Worm (Caenorhabditis elegans) whole organism, midembryonic: ENCODE measurements around the gene srx-43.
"Not testable (repeated sequence)": the region's sequence is repeated elsewhere in the genome, so short reads cannot be mapped to it uniquely, and the experiment has no call there.

Experiments used
- T22C8.4 ChIP-seq: fragments of 200-800 bp; sonication (Bioruptor generic); IDR thresholded peaks from 2 replicates; pipeline ENCODE4 v1.3.6; 2022; ENCODE audit warnings: missing genetic modification characterization, missing compliant biosample characterization
- cog-1 ChIP-seq: sonication (generic microtip); optimal IDR thresholded peaks from 2 replicates; lab custom pipeline; 2016; ENCODE audit warnings: missing genetic modification characterization, missing compliant biosample characterization
- flt-1 ChIP-seq: fragments of 200-800 bp; sonication (Bioruptor generic); IDR thresholded peaks from 2 replicates; pipeline ENCODE4 v1.3.6; 2022; ENCODE audit warnings: missing genetic modification characterization, missing compliant biosample characterization
- klf-2 ChIP-seq: fragments of 200-800 bp; sonication (Bioruptor generic); conservative IDR thresholded peaks from 2 replicates; pipeline ENCODE4 v1.3.6; 2022; ENCODE audit warnings: missing genetic modification reagents, missing genetic modification characterization, missing compliant biosample characterization
- med-1 ChIP-seq: sonication (generic microtip); optimal IDR thresholded peaks from 2 replicates; lab custom pipeline; 2017; ENCODE audit warnings: missing genetic modification characterization, mild to moderate bottlenecking, missing compliant biosample characterization, antibody characterized with exemption, missing genetic modification reagents; ENCODE audit not compliant: insufficient read depth
- ref-1 ChIP-seq: fragments of 200-800 bp; sonication (Bioruptor generic); conservative IDR thresholded peaks from 2 replicates; pipeline ENCODE4 v1.3.6; 2022; ENCODE audit warnings: missing genetic modification reagents, missing genetic modification characterization, missing compliant biosample characterization
- tab-1 ChIP-seq: fragments of 200-800 bp; sonication (Bioruptor generic); IDR thresholded peaks from 2 replicates; pipeline ENCODE4 v1.3.6; 2022; ENCODE audit warnings: missing genetic modification characterization, missing compliant biosample characterization
- ztf-23 ChIP-seq: fragments of 200-800 bp; sonication (Bioruptor generic); IDR thresholded peaks from 2 replicates; pipeline ENCODE4 v1.3.6; 2022; ENCODE audit warnings: missing genetic modification reagents, missing genetic modification characterization, missing compliant biosample characterization
- ztf-29 ChIP-seq: fragments of 200-800 bp; sonication (Bioruptor generic); IDR thresholded peaks from 2 replicates; pipeline ENCODE4 v1.3.6; 2022; ENCODE audit warnings: missing genetic modification reagents, missing genetic modification characterization, missing compliant biosample characterization

The srx-43 gene

DNA sequence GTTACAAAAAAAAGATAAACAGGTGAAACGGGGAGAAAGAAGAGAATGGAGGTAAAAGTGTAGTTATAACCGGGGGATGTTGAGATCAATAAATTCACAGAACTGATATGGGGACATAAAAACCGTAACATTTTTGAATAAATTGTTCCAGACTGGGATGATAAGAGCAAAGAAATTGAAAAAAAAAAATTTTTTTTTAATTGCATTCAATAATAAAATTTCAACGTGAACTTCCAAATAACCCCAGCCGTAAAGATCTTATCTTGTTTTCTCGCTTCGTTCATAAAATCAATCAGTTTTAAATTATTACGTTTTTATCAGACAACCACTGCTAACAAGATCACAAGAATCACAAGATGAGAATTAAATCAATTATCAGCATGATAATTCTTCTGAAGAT lies 25.9 kb upstream of the srx-43 start, which contains the start of gene C06C6.7:
Gene C06C6.7, plus strand, starts transcription at position 301 of the 400 bp plus-strand sequence.
- not testable (repeated sequence) for TF ChIP-seq klf-2 (GFP tag; lab: Robert Waterston, UW); med-1; ref-1 (GFP tag; lab: Robert Waterston, UW)

DNA sequence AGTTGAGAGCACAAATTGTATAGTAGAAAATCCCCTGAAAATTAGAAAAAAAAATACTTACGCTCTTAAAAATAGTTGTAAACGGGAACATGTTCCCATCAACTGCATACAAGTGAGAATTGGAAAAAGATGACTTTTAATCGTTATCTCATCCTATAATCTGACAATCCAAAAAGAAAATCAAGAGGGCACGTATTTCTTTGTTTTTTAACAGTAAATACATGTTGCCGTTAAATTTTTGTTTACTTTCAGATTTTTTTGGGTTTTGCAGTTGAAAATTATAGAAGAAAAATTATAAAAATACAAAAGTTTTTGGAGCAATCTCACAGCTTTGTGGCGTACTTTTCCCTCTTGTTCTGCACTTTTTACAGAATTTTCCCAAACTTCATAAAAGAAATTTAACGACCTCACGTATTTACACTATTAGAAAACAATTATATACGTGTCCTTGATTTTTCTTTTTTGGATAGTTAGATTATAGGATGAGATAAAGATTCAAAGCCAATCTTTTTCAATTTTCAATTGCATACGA lies 21.1 kb upstream of the srx-43 start, which contains the start of the genes C06C6.9 and C06C6.8:
Gene C06C6.9, minus strand, starts transcription at position 101 of the 532 bp plus-strand sequence.
Gene C06C6.8, plus strand, starts transcription at position 482 of the 532 bp plus-strand sequence.
- no peak for TF ChIP-seq T22C8.4 (GFP tag; lab: Robert Waterston, UW)
- TF ChIP-seq med-1 = no peak
- no peak for TF ChIP-seq ref-1 (GFP tag; lab: Robert Waterston, UW)
- no peak for TF ChIP-seq cog-1 (tag; lab: Kevin White, UChicago)
- TF ChIP-seq ztf-29 (GFP tag; lab: Robert Waterston, UW) = no peak
- TF ChIP-seq tab-1 (GFP tag; lab: Robert Waterston, UW) = no peak
- TF ChIP-seq flt-1 (GFP tag; lab: Robert Waterston, UW) = no peak
- no peak for TF ChIP-seq ztf-23 (GFP tag; lab: Robert Waterston, UW)
- TF ChIP-seq klf-2 (GFP tag; lab: Robert Waterston, UW) = no peak

DNA sequence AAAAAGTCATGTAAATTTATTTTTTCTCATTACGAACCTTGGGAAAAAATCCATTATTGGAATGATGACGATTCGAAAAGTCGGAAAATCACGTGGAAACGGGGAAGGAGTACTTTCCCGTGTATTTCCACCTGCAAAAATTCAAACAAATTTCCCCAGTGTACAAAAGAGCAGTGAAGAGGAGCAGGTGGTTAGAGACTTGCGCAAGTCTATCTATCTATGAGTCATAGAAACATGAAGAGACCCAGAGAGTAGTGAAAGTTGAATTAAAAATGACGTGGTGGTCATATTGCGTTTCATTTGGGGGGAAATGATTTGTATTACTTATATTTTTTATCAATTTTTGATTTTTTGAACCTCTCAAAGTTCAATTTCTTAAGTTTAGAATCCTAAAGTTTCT lies 17.3 kb upstream of the srx-43 start, which contains the start of gene nhr-50:
Gene nhr-50, minus strand, starts transcription at position 199 of the 400 bp plus-strand sequence.
- no peak for TF ChIP-seq klf-2 (GFP tag; lab: Robert Waterston, UW)
- TF ChIP-seq flt-1 (GFP tag; lab: Robert Waterston, UW) = no peak
- no peak for TF ChIP-seq ztf-23 (GFP tag; lab: Robert Waterston, UW)
- TF ChIP-seq med-1 = no peak
- no peak for TF ChIP-seq tab-1 (GFP tag; lab: Robert Waterston, UW)
- TF ChIP-seq ztf-29 (GFP tag; lab: Robert Waterston, UW) = no peak
- TF ChIP-seq cog-1 (tag; lab: Kevin White, UChicago) = no peak
- TF ChIP-seq T22C8.4 (GFP tag; lab: Robert Waterston, UW) = no peak
- TF ChIP-seq ref-1 (GFP tag; lab: Robert Waterston, UW) = no peak

DNA sequence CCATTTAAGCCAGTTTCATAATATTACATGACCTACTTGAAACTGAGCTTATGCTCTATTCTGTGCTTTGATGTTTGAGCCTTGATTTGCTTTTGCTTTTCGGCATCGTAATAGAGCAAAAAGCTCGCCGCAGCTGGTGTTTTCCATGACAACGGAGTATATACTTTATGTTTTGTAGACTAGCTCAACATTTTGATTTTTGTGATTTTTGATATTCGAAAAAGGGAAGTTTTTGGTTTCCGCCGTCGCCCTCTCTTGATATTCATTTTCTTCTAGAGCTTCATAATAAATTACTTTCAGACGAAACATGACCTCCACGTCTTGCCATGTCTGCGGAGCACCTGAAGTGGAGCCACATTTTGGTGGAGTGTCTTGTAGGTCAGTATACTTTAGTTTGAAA lies 15.5 kb upstream of the srx-43 start, which contains the start of gene nhr-63:
Gene nhr-63, plus strand, starts transcription at position 301 of the 400 bp plus-strand sequence.
- TF ChIP-seq med-1 = no peak
- no peak for TF ChIP-seq T22C8.4 (GFP tag; lab: Robert Waterston, UW)
- TF ChIP-seq klf-2 (GFP tag; lab: Robert Waterston, UW) = no peak
- TF ChIP-seq ztf-23 (GFP tag; lab: Robert Waterston, UW) = no peak
- no peak for TF ChIP-seq ztf-29 (GFP tag; lab: Robert Waterston, UW)

DNA sequence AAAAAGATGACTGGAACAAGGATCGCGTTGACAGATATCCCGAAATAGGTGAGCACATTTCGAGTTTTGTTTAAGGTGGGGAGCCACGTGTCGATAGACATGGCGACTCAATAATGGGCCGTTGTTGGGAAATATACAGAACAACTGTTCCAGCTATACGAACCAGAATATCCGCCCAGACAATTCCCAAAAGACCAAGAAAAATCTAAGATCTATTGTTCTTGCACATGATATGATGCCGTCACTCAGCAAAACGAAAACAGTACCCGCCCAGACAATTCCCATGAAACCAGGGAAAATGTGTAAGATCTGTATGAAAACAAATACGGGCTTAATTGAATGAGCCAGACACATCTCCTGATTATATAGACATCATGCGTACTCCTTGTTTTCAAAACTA lies 10.3 kb upstream of the srx-43 start, which contains the start of gene str-231:
Gene str-231, minus strand, starts transcription at position 101 of the 400 bp plus-strand sequence.
- TF ChIP-seq cog-1 (tag; lab: Kevin White, UChicago) (no peak), tab-1 (GFP tag; lab: Robert Waterston, UW) (no peak), flt-1 (GFP tag; lab: Robert Waterston, UW) (no peak), T22C8.4 (GFP tag; lab: Robert Waterston, UW) (no peak)

DNA sequence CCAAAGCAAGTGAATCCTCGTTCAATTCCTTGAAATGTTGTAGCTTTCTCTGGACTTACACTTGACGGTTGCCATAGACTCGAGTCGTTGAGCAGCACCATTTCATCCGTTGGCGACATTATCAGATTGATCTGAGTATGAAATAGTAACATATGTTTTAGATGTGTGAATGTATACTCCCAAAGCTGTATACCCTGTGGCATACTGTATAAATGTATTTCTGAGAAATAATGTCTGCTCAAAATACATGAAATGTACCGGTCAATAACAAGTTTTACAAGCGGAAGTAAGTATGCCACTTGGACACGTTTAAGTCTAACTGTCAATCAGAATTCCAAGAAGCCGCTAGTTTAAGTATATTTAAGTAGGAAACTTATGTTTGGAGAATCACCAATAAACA lies 8.2 kb upstream of the srx-43 start, which contains the start of gene str-233:
Gene str-233, minus strand, starts transcription at position 101 of the 400 bp plus-strand sequence.
- no peak for TF ChIP-seq ref-1 (GFP tag; lab: Robert Waterston, UW)
- TF ChIP-seq med-1 = no peak
- TF ChIP-seq ztf-29 (GFP tag; lab: Robert Waterston, UW) = no peak
- TF ChIP-seq T22C8.4 (GFP tag; lab: Robert Waterston, UW) = no peak
- no peak for TF ChIP-seq flt-1 (GFP tag; lab: Robert Waterston, UW)
- no peak for TF ChIP-seq klf-2 (GFP tag; lab: Robert Waterston, UW)
- no peak for TF ChIP-seq tab-1 (GFP tag; lab: Robert Waterston, UW)

DNA sequence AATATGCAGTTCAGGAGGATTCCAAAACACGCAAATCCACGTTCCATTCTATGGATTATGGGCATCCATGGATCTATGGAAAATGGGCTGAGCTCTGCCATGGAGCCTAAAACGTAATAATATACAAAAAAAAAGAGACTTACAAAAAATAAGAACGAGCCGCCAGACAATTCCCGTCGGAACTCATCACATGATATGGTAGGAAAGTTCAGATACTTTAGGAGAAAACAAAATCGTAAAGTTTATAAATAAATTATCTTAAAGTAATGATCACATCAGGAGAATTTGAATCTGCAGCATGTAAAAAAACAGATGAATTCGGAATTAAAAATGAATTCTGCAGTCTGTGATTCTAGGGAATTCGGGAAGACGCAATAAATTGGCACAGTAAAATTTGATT lies 2.1 kb upstream of the srx-43 start, which contains the start of gene str-232:
Gene str-232, minus strand, starts transcription at position 101 of the 400 bp plus-strand sequence.
- TF ChIP-seq ztf-29 (GFP tag; lab: Robert Waterston, UW) (no peak), med-1 (no peak), tab-1 (GFP tag; lab: Robert Waterston, UW) (no peak), ref-1 (GFP tag; lab: Robert Waterston, UW) (no peak)

DNA sequence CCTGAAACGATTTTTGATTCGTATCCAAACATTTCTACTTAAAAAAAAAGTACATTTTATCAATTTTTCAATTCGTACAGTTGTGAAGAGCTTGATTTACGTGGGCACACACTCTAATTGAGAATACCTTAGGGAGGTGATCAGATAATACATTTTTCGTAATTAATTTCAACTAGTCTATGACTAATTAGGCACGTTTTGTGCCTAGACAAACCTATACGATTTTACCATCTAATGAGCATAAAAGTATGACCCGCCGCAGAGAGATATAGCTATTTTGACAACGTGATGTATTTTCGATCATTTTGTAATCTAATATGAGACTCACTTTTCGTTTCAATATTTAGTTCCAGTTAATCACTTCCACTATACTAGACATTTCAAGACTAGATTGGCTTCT lies 794 bp upstream of the srx-43 start:
- no peak for TF ChIP-seq ref-1 (GFP tag; lab: Robert Waterston, UW)
- TF ChIP-seq ztf-23 (GFP tag; lab: Robert Waterston, UW) = no peak
- no peak for TF ChIP-seq tab-1 (GFP tag; lab: Robert Waterston, UW)
- TF ChIP-seq klf-2 (GFP tag; lab: Robert Waterston, UW) = no peak
- no peak for TF ChIP-seq ztf-29 (GFP tag; lab: Robert Waterston, UW)
- no peak for TF ChIP-seq cog-1 (tag; lab: Kevin White, UChicago)
- no peak for TF ChIP-seq flt-1 (GFP tag; lab: Robert Waterston, UW)
- TF ChIP-seq T22C8.4 (GFP tag; lab: Robert Waterston, UW) = no peak
- no peak for TF ChIP-seq med-1

DNA sequence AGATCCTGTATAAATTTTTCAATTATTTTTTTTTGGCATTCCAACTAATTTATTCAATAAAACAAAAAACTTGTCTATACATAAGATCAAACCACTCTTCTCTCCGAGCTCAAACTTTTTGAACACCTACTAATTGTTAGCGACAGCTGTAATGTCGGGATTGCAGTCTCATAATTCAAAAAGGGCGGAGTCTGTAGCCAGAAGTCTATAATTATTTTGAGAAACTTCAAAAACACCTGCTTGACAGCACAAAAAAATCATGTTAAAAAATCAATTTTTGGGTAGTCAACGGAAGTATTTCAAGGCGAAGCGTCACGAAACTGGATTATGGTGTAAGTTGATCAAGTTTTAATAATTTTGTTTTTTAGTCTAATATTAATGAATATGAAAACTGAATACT lies 2.3 kb downstream of the srx-43 start, which contains the start of gene srx-44:
Gene srx-44, plus strand, starts transcription at position 301 of the 400 bp plus-strand sequence.
- no peak for TF ChIP-seq med-1
- no peak for TF ChIP-seq ztf-23 (GFP tag; lab: Robert Waterston, UW)
- TF ChIP-seq klf-2 (GFP tag; lab: Robert Waterston, UW) = no peak
- TF ChIP-seq cog-1 (tag; lab: Kevin White, UChicago) = no peak

DNA sequence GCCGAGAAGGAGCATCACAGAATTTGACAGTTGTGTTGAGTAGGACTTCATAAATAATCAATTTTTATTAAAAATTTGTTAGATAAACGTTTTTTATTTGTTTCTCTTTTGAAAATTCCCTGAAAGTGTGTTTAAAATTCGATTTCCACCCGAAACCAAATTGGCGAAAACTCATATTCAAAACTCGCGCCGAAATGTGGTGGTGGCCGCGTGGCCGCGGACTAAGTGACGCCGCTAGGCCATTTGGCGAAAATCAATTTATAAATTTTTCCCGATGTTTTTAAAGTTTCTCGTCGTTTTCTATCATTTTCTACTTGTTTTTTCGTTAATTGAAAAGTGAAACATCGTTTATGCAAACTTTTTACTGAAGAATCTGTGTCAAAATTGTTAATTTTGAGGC lies 4.8 kb downstream of the srx-43 start:
- TF ChIP-seq klf-2 (GFP tag; lab: Robert Waterston, UW) = no peak
- no peak; the same call in 1 of the 2 replicates for TF ChIP-seq T22C8.4 (GFP tag; lab: Robert Waterston, UW)
- no peak for TF ChIP-seq med-1
- TF ChIP-seq tab-1 (GFP tag; lab: Robert Waterston, UW) = no peak
- peak; percentile 30 for TF ChIP-seq cog-1 (tag; lab: Kevin White, UChicago)
- TF ChIP-seq flt-1 (GFP tag; lab: Robert Waterston, UW) = peak; percentile 61
- TF ChIP-seq ztf-23 (GFP tag; lab: Robert Waterston, UW) = 0 out of 2 replicates have a peak, but pooled peaks have one; percentile 40
